Worm (Caenorhabditis elegans): ENCODE data around the gene C44B7.11.

The C44B7.11 gene

DNA sequence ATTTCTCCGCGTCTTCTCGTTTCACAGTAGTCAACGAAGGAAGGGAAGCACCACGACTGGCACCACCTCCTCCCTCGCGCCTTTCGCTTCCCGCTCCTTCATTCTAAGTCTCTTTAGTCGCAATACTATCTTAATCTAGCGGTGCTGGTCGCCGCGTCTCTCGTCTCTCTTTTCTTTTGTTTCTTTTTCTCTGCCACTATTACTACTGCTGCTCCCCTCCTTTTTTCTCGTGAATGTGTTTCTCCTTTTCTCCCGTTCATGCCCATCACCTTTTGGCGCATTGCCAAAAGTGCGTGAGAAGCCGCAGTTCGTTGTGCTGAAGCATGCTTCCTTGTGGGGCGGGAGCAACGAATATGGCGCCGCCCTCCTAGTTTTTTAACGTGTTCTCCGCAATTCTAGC lies 29.1 kb upstream of the C44B7.11 start (continued):
- TF ChIP-seq mel-28 (tag; optimal IDR thresholded peaks at IDR 0.05; ENCODE audit: borderline replicate concordance) (no peak), B0261.1 (tag; optimal IDR thresholded peaks at IDR 0.05) (no peak), Y53F4B.3 (GFP tag; IDR thresholded peaks at IDR 0.05) (no peak), ZK185.1 (tag; optimal IDR thresholded peaks at IDR 0.05; ENCODE audit: poor library complexity, severe bottlenecking) (peak; percentile 8), dpl-1 (GFP tag; optimal IDR thresholded peaks at IDR 0.05) (no peak), mcd-1 (GFP tag; IDR thresholded peaks at IDR 0.05) (peak; percentile 52), rcor-1 (GFP tag; IDR thresholded peaks at IDR 0.05) (0 out of 2 replicates have a peak, but pooled peaks have one; percentile 30), lin-26 (GFP tag; IDR thresholded peaks at IDR 0.05) (no peak), snpc-1.1 (tag; optimal IDR thresholded peaks at IDR 0.05; ENCODE audit: insufficient read depth) (no peak), F39B2.1 (GFP tag; IDR thresholded peaks at IDR 0.05) (no peak), gei-17 (GFP tag; optimal IDR thresholded peaks at IDR 0.05) (peak; percentile 8), ztf-22 (GFP tag; optimal IDR thresholded peaks at IDR 0.05) (peak; percentile 32), ceh-27 (GFP tag; optimal IDR thresholded peaks at IDR 0.05) (peak; percentile 45)

DNA sequence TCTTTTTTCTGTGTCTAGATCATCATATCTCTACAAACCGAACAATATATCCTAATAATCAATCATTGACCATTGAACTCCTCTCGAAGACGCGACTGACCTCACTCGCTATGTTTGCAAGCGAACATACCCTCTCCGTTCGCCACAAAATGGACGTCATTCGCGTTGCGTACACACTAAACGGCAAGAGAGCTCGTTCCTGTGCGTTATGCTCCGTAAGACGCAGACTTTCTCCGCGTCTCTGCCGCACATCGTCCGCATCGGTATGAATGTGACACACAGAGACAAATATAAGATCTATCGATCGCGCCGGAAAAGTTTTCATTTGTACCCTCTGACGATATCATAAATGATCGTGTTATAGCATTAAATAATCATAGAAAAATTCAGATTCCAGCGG lies 28.7 kb upstream of the C44B7.11 start:
- TF ChIP-seq ama-1 (optimal IDR thresholded peaks at IDR 0.05), result no peak
- TF ChIP-seq ama-1 (GFP tag; optimal IDR thresholded peaks at IDR 0.05), result no peak
- TF ChIP-seq sdz-38 (tag; optimal IDR thresholded peaks at IDR 0.05), result no peak
- TF ChIP-seq ztf-6 (GFP tag; IDR thresholded peaks at IDR 0.05), result no peak
- 0 out of 2 replicates have a peak, but pooled peaks have one; percentile 44 for TF ChIP-seq madf-3 (GFP tag; IDR thresholded peaks at IDR 0.05)

DNA sequence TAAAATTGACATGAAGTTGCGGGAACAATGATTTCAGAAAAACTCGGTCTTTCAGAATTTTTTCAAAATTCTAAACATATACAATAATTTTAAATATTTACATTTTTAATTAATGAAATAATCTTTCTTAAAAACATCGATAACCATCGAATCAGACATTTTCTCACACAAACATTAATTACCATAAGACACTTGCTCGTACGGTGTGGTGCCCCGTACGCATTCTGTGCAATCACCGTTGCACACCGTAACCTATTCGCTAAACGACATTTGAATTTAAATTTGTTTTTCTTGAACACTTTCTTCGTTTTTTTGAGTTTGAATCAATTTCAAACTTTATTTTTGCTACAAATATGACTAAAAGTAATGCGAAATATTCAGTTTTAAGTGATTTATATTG lies 26.5 kb upstream of the C44B7.11 start:
- no peak for TF ChIP-seq Y53G8AR.9 (GFP tag; conservative IDR thresholded peaks at IDR 0.05)
- no peak for TF ChIP-seq let-526 (GFP tag; IDR thresholded peaks at IDR 0.05)
- TF ChIP-seq Y67H2A.10 (GFP tag; conservative IDR thresholded peaks at IDR 0.05), result no peak
- no peak for TF ChIP-seq C06A6.2 (GFP tag; conservative IDR thresholded peaks at IDR 0.05)
- no peak for TF ChIP-seq lin-35 (GFP tag; optimal IDR thresholded peaks at IDR 0.05)
- peak; percentile 90 for TF ChIP-seq athp-1 (tag; optimal IDR thresholded peaks at IDR 0.05)
- no peak for TF ChIP-seq B0336.3 (GFP tag; IDR thresholded peaks at IDR 0.05)
- TF ChIP-seq ztf-3 (GFP tag; optimal IDR thresholded peaks at IDR 0.05), result no peak
- TF ChIP-seq madf-3 (GFP tag; IDR thresholded peaks at IDR 0.05), result no peak
- TF ChIP-seq attf-3 (GFP tag; conservative IDR thresholded peaks at IDR 0.05), result no peak
- no peak for TF ChIP-seq dox-1 (GFP tag; IDR thresholded peaks at IDR 0.05)
- peak; percentile 20; the same call in 1 of the 2 replicates for TF ChIP-seq F33H1.4 (GFP tag; IDR thresholded peaks at IDR 0.05)
- TF ChIP-seq sdz-38 (tag; optimal IDR thresholded peaks at IDR 0.05), result no peak
- TF ChIP-seq F57A8.1 (GFP tag; optimal IDR thresholded peaks at IDR 0.05), result no peak
- TF ChIP-seq unc-130 (GFP tag; optimal IDR thresholded peaks at IDR 0.05), result no peak
- TF ChIP-seq unc-62 (GFP tag; optimal IDR thresholded peaks at IDR 0.05), result no peak
- no peak for TF ChIP-seq repo-1 (tag; optimal IDR thresholded peaks at IDR 0.05)
- TF ChIP-seq madf-8 (GFP tag; conservative IDR thresholded peaks at IDR 0.05), result 0 out of 2 replicates have a peak, but pooled peaks have one; percentile 7
- no peak for TF ChIP-seq T26A5.8 (tag; optimal IDR thresholded peaks at IDR 0.05)
- TF ChIP-seq him-1 (tag; optimal IDR thresholded peaks at IDR 0.05), result no peak
- TF ChIP-seq lsl-1 (GFP tag; optimal IDR thresholded peaks at IDR 0.05), result peak; percentile 89
- 0 out of 2 replicates have a peak, but pooled peaks have one; percentile 29 for TF ChIP-seq ceh-91 (GFP tag; IDR thresholded peaks at IDR 0.05)
- TF ChIP-seq tlf-1 (GFP tag; optimal IDR thresholded peaks at IDR 0.05), result no peak
- no peak for TF ChIP-seq ama-1 (optimal IDR thresholded peaks at IDR 0.05)
- no peak for TF ChIP-seq ama-1 (GFP tag; optimal IDR thresholded peaks at IDR 0.05)
- no peak for TF ChIP-seq rcor-1 (GFP tag; IDR thresholded peaks at IDR 0.05)
- no peak for TF ChIP-seq nhr-90 (tag; optimal IDR thresholded peaks at IDR 0.05)
- TF ChIP-seq lin-40 (tag; optimal IDR thresholded peaks at IDR 0.05), result no peak
